Fruit fly (Drosophila melanogaster) whole organism, prepupa: ENCODE results near the gene pyd.

Experiments
- Blimp-1 ChIP-seq: fragments of 200-800 bp; sonication (Bioruptor generic); optimal IDR thresholded peaks from 3 replicates; lab custom pipeline; 2017; ENCODE audit warnings: missing biosample characterization, missing genetic modification characterization, mild to moderate bottlenecking, moderate library complexity, missing genetic modification reagents
- CG10631 ChIP-seq: fragments of 200-800 bp; sonication (Bioruptor generic); optimal IDR thresholded peaks from 2 replicates; lab custom pipeline; 2016; ENCODE audit warnings: missing biosample characterization, missing genetic modification characterization
- CG11762 ChIP-seq: fragments of 200-800 bp; sonication (Bioruptor generic); optimal IDR thresholded peaks from 3 replicates; lab custom pipeline; 2016; ENCODE audit warnings: missing biosample characterization, missing genetic modification characterization; ENCODE audit not compliant: insufficient read depth
- CG11902 ChIP-seq: fragments of 200-800 bp; sonication (Bioruptor generic); optimal IDR thresholded peaks from 3 replicates; lab custom pipeline; 2016; ENCODE audit warnings: missing biosample characterization, missing genetic modification characterization
- CG15336 ChIP-seq: fragments of 200-800 bp; sonication (Bioruptor generic); IDR thresholded peaks from 2 replicates; pipeline ENCODE4 v1.3.6; 2022; ENCODE audit warnings: missing biosample characterization, missing genetic modification characterization
- CG3032 ChIP-seq: fragments of 200-800 bp; optimal IDR thresholded peaks from 2 replicates; lab custom pipeline; 2019; ENCODE audit warnings: missing biosample characterization, mild to moderate bottlenecking, missing genetic modification characterization, moderate library complexity
- CG31627 ChIP-seq: fragments of 200-800 bp; sonication (Bioruptor generic); optimal IDR thresholded peaks from 3 replicates; lab custom pipeline; 2016; ENCODE audit warnings: missing biosample characterization, missing genetic modification characterization
- CG32006 ChIP-seq: fragments of 200-800 bp; sonication (Bioruptor generic); optimal IDR thresholded peaks from 3 replicates; lab custom pipeline; 2017; ENCODE audit warnings: missing biosample characterization, mild to moderate bottlenecking, missing genetic modification characterization
- CG3919 ChIP-seq: fragments of 200-800 bp; sonication (Bioruptor generic); optimal IDR thresholded peaks from 3 replicates; lab custom pipeline; 2016; ENCODE audit warnings: missing biosample characterization, missing genetic modification characterization
- CG4318 ChIP-seq: fragments of 200-800 bp; sonication (Bioruptor generic); optimal IDR thresholded peaks from 3 replicates; lab custom pipeline; 2017; ENCODE audit warnings: missing biosample characterization, mild to moderate bottlenecking, missing genetic modification characterization
- CG6163 ChIP-seq: fragments of 200-800 bp; sonication (Bioruptor generic); IDR thresholded peaks from 3 replicates; pipeline ENCODE4 v1.3.6; 2022; ENCODE audit warnings: missing biosample characterization, missing genetic modification characterization
- CG6276 ChIP-seq: fragments of 200-800 bp; sonication (Bioruptor generic); optimal IDR thresholded peaks from 2 replicates; lab custom pipeline; 2017; ENCODE audit warnings: missing biosample characterization, mild to moderate bottlenecking, missing genetic modification characterization
- CG6792 ChIP-seq: fragments of 200-800 bp; sonication (Bioruptor generic); optimal IDR thresholded peaks from 3 replicates; lab custom pipeline; 2016; ENCODE audit warnings: missing biosample characterization, missing genetic modification characterization
- CG6808 ChIP-seq: fragments of 200-800 bp; sonication (Bioruptor generic); optimal IDR thresholded peaks from 3 replicates; lab custom pipeline; 2017; ENCODE audit warnings: missing biosample characterization, missing genetic modification characterization, mild to moderate bottlenecking, moderate library complexity, missing genetic modification reagents
- CG6854 ChIP-seq: fragments of 200-800 bp; sonication (Bioruptor generic); optimal IDR thresholded peaks from 2 replicates; lab custom pipeline; 2017; ENCODE audit warnings: missing biosample characterization, mild to moderate bottlenecking, missing genetic modification characterization
- CG7368 ChIP-seq: fragments of 200-800 bp; sonication (Bioruptor generic); optimal IDR thresholded peaks from 3 replicates; lab custom pipeline; 2016; ENCODE audit warnings: missing biosample characterization, missing genetic modification characterization
- CG8119 ChIP-seq: fragments of 200-800 bp; sonication (Bioruptor generic); IDR thresholded peaks from 3 replicates; pipeline ENCODE4 v1.3.6; 2022; ENCODE audit warnings: missing biosample characterization, missing genetic modification characterization
- CG8319 ChIP-seq: fragments of 200-800 bp; sonication (Bioruptor generic); optimal IDR thresholded peaks from 3 replicates; lab custom pipeline; 2016; ENCODE audit warnings: missing biosample characterization, missing genetic modification characterization
- CG8632 ChIP-seq: fragments of 200-800 bp; sonication (Bioruptor generic); optimal IDR thresholded peaks from 3 replicates; lab custom pipeline; 2016; ENCODE audit warnings: missing biosample characterization, missing genetic modification characterization
- CG9139 ChIP-seq: fragments of 200-800 bp; sonication (Bioruptor generic); optimal IDR thresholded peaks from 3 replicates; lab custom pipeline; 2017; ENCODE audit warnings: missing biosample characterization, mild to moderate bottlenecking, missing genetic modification characterization
- Eip75B ChIP-seq: fragments of 200-800 bp; sonication (Bioruptor generic); optimal IDR thresholded peaks from 3 replicates; lab custom pipeline; 2016; ENCODE audit warnings: missing biosample characterization, missing genetic modification characterization
- Eip78C ChIP-seq: fragments of 200-800 bp; sonication (Bioruptor generic); peaks from one replicate; lab custom pipeline; 2016; ENCODE audit warnings: missing biosample characterization, missing genetic modification characterization
- Eip93F ChIP-seq: fragments of 200-800 bp; sonication (Bioruptor generic); optimal IDR thresholded peaks from 2 replicates; lab custom pipeline; 2016; ENCODE audit warnings: missing biosample characterization, mild to moderate bottlenecking, missing genetic modification characterization
- Ets21C ChIP-seq: fragments of 200-800 bp; sonication (Bioruptor generic); optimal IDR thresholded peaks from 3 replicates; lab custom pipeline; 2016; ENCODE audit warnings: missing biosample characterization, missing genetic modification characterization
- Ets96B ChIP-seq: fragments of 200-800 bp; optimal IDR thresholded peaks from 2 replicates; lab custom pipeline; 2019; ENCODE audit warnings: missing biosample characterization, mild to moderate bottlenecking, missing genetic modification characterization, moderate library complexity
- Hr38 ChIP-seq: sonication (Bioruptor generic); optimal IDR thresholded peaks from 2 replicates; lab custom pipeline; 2016; ENCODE audit warnings: missing biosample characterization, missing genetic modification characterization
- Hr39 ChIP-seq: fragments of 200-800 bp; sonication (Bioruptor generic); optimal IDR thresholded peaks from 2 replicates; lab custom pipeline; 2016; ENCODE audit warnings: missing biosample characterization, missing genetic modification characterization
- Lpt ChIP-seq: fragments of 200-800 bp; sonication (Bioruptor generic); optimal IDR thresholded peaks from 3 replicates; lab custom pipeline; 2016; ENCODE audit warnings: missing biosample characterization, missing genetic modification characterization
- Met ChIP-seq: fragments of 200-800 bp; sonication (Bioruptor generic); optimal IDR thresholded peaks from 3 replicates; lab custom pipeline; 2016; ENCODE audit warnings: missing biosample characterization, missing genetic modification characterization
- OdsH ChIP-seq: fragments of 200-800 bp; sonication (Bioruptor generic); optimal IDR thresholded peaks from 3 replicates; lab custom pipeline; 2016; ENCODE audit warnings: missing biosample characterization, missing genetic modification characterization
- Smox ChIP-seq: fragments of 200-800 bp; sonication (Bioruptor generic); optimal IDR thresholded peaks from 3 replicates; lab custom pipeline; 2016; ENCODE audit warnings: missing biosample characterization, missing genetic modification characterization
- Sox102F ChIP-seq: fragments of 200-800 bp; sonication (Bioruptor generic); optimal IDR thresholded peaks from 2 replicates; lab custom pipeline; 2016; ENCODE audit warnings: missing biosample characterization, mild to moderate bottlenecking, missing genetic modification characterization
- achi ChIP-seq: fragments of 200-800 bp; sonication (Bioruptor generic); optimal IDR thresholded peaks from 3 replicates; lab custom pipeline; 2016; ENCODE audit warnings: missing biosample characterization, missing genetic modification characterization
- acj6 ChIP-seq: fragments of 200-800 bp; sonication (Bioruptor generic); optimal IDR thresholded peaks from 3 replicates; lab custom pipeline; 2016; ENCODE audit warnings: missing biosample characterization, missing genetic modification characterization
- dac ChIP-seq: fragments of 200-800 bp; sonication (Bioruptor generic); optimal IDR thresholded peaks from 2 replicates; lab custom pipeline; 2017; ENCODE audit warnings: missing biosample characterization, mild to moderate bottlenecking, missing genetic modification characterization
- dsx ChIP-seq: fragments of 200-800 bp; optimal IDR thresholded peaks from 3 replicates; lab custom pipeline; 2019; ENCODE audit warnings: missing biosample characterization, mild to moderate bottlenecking, missing genetic modification characterization, moderate library complexity; ENCODE audit not compliant: poor library complexity, severe bottlenecking
- eg ChIP-seq: fragments of 200-800 bp; sonication (Bioruptor generic); IDR thresholded peaks from 3 replicates; pipeline ENCODE4 v1.3.6; 2022; ENCODE audit warnings: missing biosample characterization, missing genetic modification characterization
- esn ChIP-seq: fragments of 200-800 bp; sonication (Bioruptor generic); optimal IDR thresholded peaks from 2 replicates; lab custom pipeline; 2016; ENCODE audit warnings: missing biosample characterization, mild to moderate bottlenecking, missing genetic modification characterization, moderate library complexity
- fd59A ChIP-seq: fragments of 200-800 bp; sonication (Bioruptor generic); optimal IDR thresholded peaks from 2 replicates; lab custom pipeline; 2017; ENCODE audit warnings: missing biosample characterization, mild to moderate bottlenecking, missing genetic modification characterization, missing genetic modification reagents
- fd85E ChIP-seq: fragments of 200-800 bp; sonication (Bioruptor generic); optimal IDR thresholded peaks from 3 replicates; lab custom pipeline; 2016; ENCODE audit warnings: missing biosample characterization, missing genetic modification characterization
- fkh ChIP-seq: fragments of 200-800 bp; sonication (Bioruptor generic); optimal IDR thresholded peaks from 3 replicates; lab custom pipeline; 2017; ENCODE audit warnings: missing biosample characterization, mild to moderate bottlenecking, missing genetic modification characterization, moderate library complexity
- lz ChIP-seq: fragments of 200-800 bp; sonication (Bioruptor generic); optimal IDR thresholded peaks from 3 replicates; lab custom pipeline; 2016; ENCODE audit warnings: missing biosample characterization, missing genetic modification characterization
- net ChIP-seq: fragments of 200-800 bp; sonication (Bioruptor generic); optimal IDR thresholded peaks from 3 replicates; lab custom pipeline; 2016; ENCODE audit warnings: missing biosample characterization, missing genetic modification characterization
- pdm3 ChIP-seq: fragments of 200-800 bp; sonication (Bioruptor generic); optimal IDR thresholded peaks from 3 replicates; lab custom pipeline; 2016; ENCODE audit warnings: missing biosample characterization, missing genetic modification characterization
- spab ChIP-seq: fragments of 200-800 bp; sonication (Bioruptor generic); optimal IDR thresholded peaks from 2 replicates; lab custom pipeline; 2017; ENCODE audit warnings: missing biosample characterization, mild to moderate bottlenecking, missing genetic modification characterization, missing genetic modification reagents
- ss ChIP-seq, 2 experiments: fragments of 200-800 bp; sonication (Bioruptor generic); optimal IDR thresholded peaks; 2 replicates in 1 of 2; 3 replicates in 1 of 2; lab custom pipeline; 2017 to 2018; ENCODE audit warnings: mild to moderate bottlenecking in 2 of 2, missing biosample characterization in 2 of 2, missing genetic modification characterization in 2 of 2, moderate library complexity in 1 of 2
- topi ChIP-seq: fragments of 200-800 bp; sonication (Bioruptor generic); optimal IDR thresholded peaks from 3 replicates; lab custom pipeline; 2016; ENCODE audit warnings: missing biosample characterization, missing genetic modification characterization
- vri ChIP-seq: fragments of 200-800 bp; sonication (Bioruptor generic); optimal IDR thresholded peaks from 3 replicates; lab custom pipeline; 2016; ENCODE audit warnings: missing biosample characterization, mild to moderate bottlenecking, missing genetic modification characterization

The pyd gene

dm6 chr3R:8971794-8972193 is 40.1 kb upstream of the pyd start (continued):
- TF ChIP-seq Ets21C (GFP tag; lab: Kevin White, UChicago) (no peak), ss (GFP tag; optimal IDR thresholded peaks at IDR 0.05; lab: Kevin White, UChicago) (peak; percentile 25 to 76)

- no peak for TF ChIP-seq dsx (GFP tag; lab: Kevin White, UChicago)
These were observed 39.0 kb upstream of the pyd start for dm6 chr3R:8970707-8971106.

- TF ChIP-seq CG7368 (no peak), esn (GFP tag; lab: Kevin White, UChicago) (peak; percentile 46), dsx (GFP tag; lab: Kevin White, UChicago) (no peak), Smox (GFP tag; lab: Kevin White, UChicago) (peak; percentile 41), topi (no peak), CG15336 (no peak), Hr39 (peak; percentile 21), fkh (GFP tag; lab: Kevin White, UChicago) (no peak), CG4318 (GFP tag; lab: Kevin White, UChicago) (no peak), Eip75B (GFP tag; lab: Kevin White, UChicago) (no peak), CG8632 (GFP tag; lab: Kevin White, UChicago) (peak; percentile 5), CG6792 (GFP tag; lab: Kevin White, UChicago) (no peak), Ets21C (GFP tag; lab: Kevin White, UChicago) (no peak), Sox102F (peak; percentile 28), eg (no peak), CG9139 (GFP tag; lab: Kevin White, UChicago) (no peak), CG10631 (GFP tag; lab: Kevin White, UChicago) (no peak), CG6808 (GFP tag; lab: Kevin White, UChicago) (no peak), lz (GFP tag; lab: Kevin White, UChicago) (peak; percentile 10), CG11762 (GFP tag; lab: Kevin White, UChicago) (no peak), CG11902 (GFP tag; lab: Kevin White, UChicago) (no peak), acj6 (GFP tag; lab: Kevin White, UChicago) (peak; percentile 13), Eip93F (GFP tag; lab: Kevin White, UChicago) (no peak), CG8119 (GFP tag; lab: Robert Waterston, UW) (no peak), Eip78C (GFP tag; lab: Kevin White, UChicago) (peak; percentile 75), achi (GFP tag; lab: Kevin White, UChicago) (no peak), Met (GFP tag; lab: Kevin White, UChicago) (peak; percentile 57), CG3032 (tag; lab: Kevin White, UChicago) (no peak), fd85E (GFP tag; lab: Kevin White, UChicago) (no peak), Hr38 (no peak), OdsH (GFP tag; lab: Kevin White, UChicago) (peak; percentile 20), dac (GFP tag; lab: Kevin White, UChicago) (no peak), fd59A (GFP tag; lab: Kevin White, UChicago) (no peak), ss (GFP tag; optimal IDR thresholded peaks at IDR 0.05; lab: Kevin White, UChicago) (no peak), Lpt (no peak), CG6276 (GFP tag; lab: Kevin White, UChicago) (no peak), CG32006 (GFP tag; lab: Kevin White, UChicago) (peak; percentile 50), CG3919 (GFP tag; lab: Kevin White, UChicago) (no peak), CG6854 (no peak), vri (GFP tag; lab: Kevin White, UChicago) (no peak), spab (GFP tag; lab: Kevin White, UChicago) (no peak), Blimp-1 (GFP tag; lab: Kevin White, UChicago) (no peak), net (no peak), CG8319 (no peak), CG6163 (peak; percentile 34; the same call in 1 of the 3 replicates), Ets96B (tag; lab: Kevin White, UChicago) (no peak), pdm3 (GFP tag; lab: Kevin White, UChicago) (peak; percentile 15), CG31627 (no peak)
These were observed 38.2 kb upstream of the pyd start for dm6 chr3R:8969926-8970306.
